Fruit fly (Drosophila melanogaster) ovary, adult (tissue): ENCODE measurements around the gene eIF3h.
A peak's percentile ranks its signal among the peaks of the same experiment; 100 is the strongest.

Experiments
- CG17801 ChIP-seq: fragments of 200-800 bp; optimal IDR thresholded peaks from 2 replicates; lab custom pipeline; 2019; ENCODE audit warnings: missing biosample characterization, mild to moderate bottlenecking, missing genetic modification characterization, moderate library complexity; ENCODE audit not compliant: partially characterized antibody

eIF3h gene

dm6 chr2L:5029049-5029808, 23.7 kb downstream of the eIF3h start, which contains the start of gene Col4a1:
Gene Col4a1, plus strand, starts transcription at chr2L:5029609.
- TF ChIP-seq CG17801 (GFP tag; lab: Kevin White, UChicago), result no peak

dm6 chr2L:5028091-5028490, 24.8 kb downstream of the eIF3h start, which contains the start of gene vkg:
Gene vkg, minus strand, starts transcription at chr2L:5028191.
- TF ChIP-seq CG17801 (GFP tag; lab: Kevin White, UChicago), result no peak

dm6 chr2L:5027321-5028069, 25.4 kb downstream of the eIF3h start:
- no peak for TF ChIP-seq CG17801 (GFP tag; lab: Kevin White, UChicago)

dm6 chr2L:5025557-5025956, 27.3 kb downstream of the eIF3h start:
- no peak for TF ChIP-seq CG17801 (GFP tag; lab: Kevin White, UChicago)

dm6 chr2L:5022602-5023001, 30.3 kb downstream of the eIF3h start:
- TF ChIP-seq CG17801 (GFP tag; lab: Kevin White, UChicago), result no peak

dm6 chr2L:5020479-5020878, 32.4 kb downstream of the eIF3h start:
- no peak for TF ChIP-seq CG17801 (GFP tag; lab: Kevin White, UChicago)

- peak; percentile 73 for TF ChIP-seq CG17801 (GFP tag; lab: Kevin White, UChicago)
Measured at dm6 chr2L:5010784-5011260, 42.1 kb downstream of the eIF3h start, which contains the start of the genes CG31917, Tfb5 and SelT. Gene CG31917, minus strand, starts transcription at chr2L:5010834. Gene Tfb5, minus strand, starts transcription at chr2L:5010834. Gene SelT, plus strand, starts transcription at chr2L:5010922.

- peak; percentile 42 for TF ChIP-seq CG17801 (GFP tag; lab: Kevin White, UChicago)
Measured at dm6 chr2L:5009306-5010030, 43.4 kb downstream of the eIF3h start, which contains the start of gene Rtnl1. Gene Rtnl1, minus strand, starts transcription at chr2L:5009720.

dm6 chr2L:5007256-5007655, 45.6 kb downstream of the eIF3h start:
- peak; percentile 52 for TF ChIP-seq CG17801 (GFP tag; lab: Kevin White, UChicago)

- TF ChIP-seq CG17801 (GFP tag; lab: Kevin White, UChicago), result no peak
Measured at dm6 chr2L:5006323-5006722, 46.6 kb downstream of the eIF3h start.

- TF ChIP-seq CG17801 (GFP tag; lab: Kevin White, UChicago), result no peak
Measured at dm6 chr2L:5005464-5005764, 47.5 kb downstream of the eIF3h start.

dm6 chr2L:5004677-5005463, 48.0 kb downstream of the eIF3h start:
- TF ChIP-seq CG17801 (GFP tag; lab: Kevin White, UChicago), result peak; percentile 87

- no peak for TF ChIP-seq CG17801 (GFP tag; lab: Kevin White, UChicago)
Measured at dm6 chr2L:5003670-5004453, 49.0 kb downstream of the eIF3h start.
